Fruit fly (Drosophila melanogaster) whole organism, embryonic: ENCODE results near the gene CG32984.

ENCODE experiments used
- Abd-B ChIP-seq: fragments of 200-800 bp; sonication (Bioruptor generic); optimal IDR thresholded peaks from 2 replicates; lab custom pipeline; 2018; ENCODE audit warnings: missing biosample characterization, mild to moderate bottlenecking, missing genetic modification characterization, moderate library complexity
- Ada2b ChIP-seq: fragments of 200-800 bp; sonication (Bioruptor generic); IDR thresholded peaks from 2 replicates; pipeline ENCODE4 v1.3.6; 2022; ENCODE audit warnings: missing biosample characterization, missing genetic modification characterization
- Aef1 ChIP-seq: fragments of 200-800 bp; sonication (Bioruptor generic); IDR thresholded peaks from 3 replicates; pipeline ENCODE4 v1.3.6; 2022; ENCODE audit warnings: missing biosample characterization, missing genetic modification characterization
- Awh ChIP-seq: fragments of 200-800 bp; sonication (Bioruptor generic); IDR thresholded peaks from 2 replicates; pipeline ENCODE4, ENCODE4 v1.3.6; 2022; ENCODE audit warnings: missing biosample characterization, missing genetic modification characterization
- B-H1 ChIP-seq: fragments of 200-800 bp; sonication (Bioruptor generic); IDR thresholded peaks from 3 replicates; pipeline ENCODE4 v1.3.6; 2022; ENCODE audit warnings: missing biosample characterization, missing genetic modification characterization
- BEAF-32 ChIP-seq: fragments of 200-800 bp; sonication (Bioruptor generic); optimal IDR thresholded peaks from 3 replicates; lab custom pipeline; 2017; ENCODE audit warnings: missing biosample characterization, missing genetic modification characterization, mild to moderate bottlenecking, moderate library complexity, missing genetic modification reagents
- Bgb ChIP-seq: fragments of 200-800 bp; sonication (Bioruptor generic); IDR thresholded peaks from 2 replicates; pipeline ENCODE4 v1.3.6; 2022; ENCODE audit warnings: missing biosample characterization, missing genetic modification characterization; ENCODE audit not compliant: partially characterized antibody
- BtbVII ChIP-seq: fragments of 200-800 bp; sonication (Bioruptor generic); optimal IDR thresholded peaks from 3 replicates; lab custom pipeline; 2017; ENCODE audit warnings: missing biosample characterization, mild to moderate bottlenecking, missing genetic modification characterization
- CG10209 ChIP-seq: fragments of 200-800 bp; sonication (Bioruptor generic); optimal IDR thresholded peaks from 3 replicates; lab custom pipeline; 2017; ENCODE audit warnings: missing biosample characterization, mild to moderate bottlenecking, missing genetic modification characterization, missing genetic modification reagents
- CG10366 ChIP-seq: fragments of 200-800 bp; sonication (Bioruptor generic); IDR thresholded peaks from 2 replicates; pipeline ENCODE4 v1.3.6; 2022; ENCODE audit warnings: missing biosample characterization, missing genetic modification characterization
- CG10959 ChIP-seq: fragments of 200-800 bp; sonication (Bioruptor generic); IDR thresholded peaks from 2 replicates; pipeline ENCODE4 v1.3.6; 2022; ENCODE audit warnings: missing biosample characterization, missing genetic modification characterization
- CG11456 ChIP-seq: fragments of 200-800 bp; sonication (Bioruptor generic); IDR thresholded peaks from 3 replicates; pipeline ENCODE4 v1.3.6; 2022; ENCODE audit warnings: missing biosample characterization, missing genetic modification characterization
- CG11560 ChIP-seq: fragments of 200-800 bp; sonication (Bioruptor generic); IDR thresholded peaks from 3 replicates; pipeline ENCODE4 v1.3.6; 2022; ENCODE audit warnings: missing biosample characterization, missing genetic modification characterization
- CG12299 ChIP-seq: fragments of 200-800 bp; sonication (Bioruptor generic); optimal IDR thresholded peaks from 2 replicates; lab custom pipeline; 2018; ENCODE audit warnings: missing biosample characterization, mild to moderate bottlenecking, missing genetic modification characterization
- CG13296 ChIP-seq: fragments of 200-800 bp; sonication (Bioruptor generic); optimal IDR thresholded peaks from 3 replicates; lab custom pipeline; 2018; ENCODE audit warnings: missing biosample characterization, mild to moderate bottlenecking, missing genetic modification characterization
- CG13424 ChIP-seq: fragments of 200-800 bp; sonication (Bioruptor generic); optimal IDR thresholded peaks from 2 replicates; lab custom pipeline; 2019; ENCODE audit warnings: missing biosample characterization, mild to moderate bottlenecking, missing genetic modification characterization, moderate library complexity
- CG14667 ChIP-seq: fragments of 200-800 bp; sonication (Bioruptor generic); IDR thresholded peaks from 2 replicates; pipeline ENCODE4 v1.3.6; 2022; ENCODE audit warnings: missing biosample characterization, missing genetic modification characterization
- CG15269 ChIP-seq: fragments of 200-800 bp; sonication (Bioruptor generic); optimal IDR thresholded peaks from 2 replicates; lab custom pipeline; 2018; ENCODE audit warnings: missing biosample characterization, mild to moderate bottlenecking, missing genetic modification characterization, moderate library complexity
- CG1792 ChIP-seq: fragments of 200-800 bp; sonication (Bioruptor generic); optimal IDR thresholded peaks from 2 replicates; lab custom pipeline; 2016; ENCODE audit warnings: missing biosample characterization, missing genetic modification characterization
- CG2875 ChIP-seq: fragments of 200-800 bp; sonication (Bioruptor generic); optimal IDR thresholded peaks from 2 replicates; lab custom pipeline; 2017; ENCODE audit warnings: missing biosample characterization, mild to moderate bottlenecking, missing genetic modification characterization, missing genetic modification reagents
- CG31224 ChIP-seq: fragments of 200-800 bp; sonication (Bioruptor generic); IDR thresholded peaks from 2 replicates; pipeline ENCODE4 v1.3.6; 2022; ENCODE audit warnings: missing biosample characterization, missing genetic modification characterization
- CG31365 ChIP-seq: fragments of 200-800 bp; sonication (Bioruptor generic); optimal IDR thresholded peaks from 2 replicates; lab custom pipeline; 2018; ENCODE audit warnings: missing biosample characterization, mild to moderate bottlenecking, missing genetic modification characterization
- CG32772 ChIP-seq: fragments of 200-800 bp; sonication (Bioruptor generic); IDR thresholded peaks from 2 replicates; pipeline ENCODE4 v1.3.6; 2022; ENCODE audit warnings: missing biosample characterization, missing genetic modification characterization
- CG33213 ChIP-seq: fragments of 200-800 bp; sonication (Bioruptor generic); optimal IDR thresholded peaks from 3 replicates; lab custom pipeline; 2016; ENCODE audit warnings: missing biosample characterization, missing genetic modification characterization
- CG3407 ChIP-seq: fragments of 200-800 bp; sonication (Bioruptor generic); optimal IDR thresholded peaks from 2 replicates; lab custom pipeline; 2018; ENCODE audit warnings: missing biosample characterization, mild to moderate bottlenecking, missing genetic modification characterization
- CG7786 ChIP-seq: fragments of 200-800 bp; sonication (Bioruptor generic); optimal IDR thresholded peaks from 2 replicates; lab custom pipeline; 2016; ENCODE audit warnings: missing biosample characterization, missing genetic modification characterization
- CHES-1-like ChIP-seq: fragments of 200-800 bp; sonication (Bioruptor generic); optimal IDR thresholded peaks from 2 replicates; lab custom pipeline; 2016; ENCODE audit warnings: missing biosample characterization, missing genetic modification characterization
- CTCF ChIP-seq: fragments of 200-800 bp; sonication (Bioruptor generic); optimal IDR thresholded peaks from 2 replicates; lab custom pipeline; 2017; ENCODE audit warnings: missing biosample characterization, mild to moderate bottlenecking, missing genetic modification characterization, moderate library complexity
- Dbx ChIP-seq: fragments of 200-800 bp; sonication (Bioruptor generic); IDR thresholded peaks from 3 replicates; pipeline ENCODE4 v1.3.6; 2022; ENCODE audit warnings: missing biosample characterization, missing genetic modification characterization
- Drgx ChIP-seq: fragments of 200-800 bp; sonication (Bioruptor generic); IDR thresholded peaks from 2 replicates; pipeline ENCODE4 v1.3.6; 2022; ENCODE audit warnings: missing biosample characterization, missing genetic modification characterization
- E2f1 ChIP-seq: fragments of 200-800 bp; sonication (Bioruptor generic); IDR thresholded peaks from 2 replicates; pipeline ENCODE4 v1.3.6; 2022; ENCODE audit warnings: missing biosample characterization, missing genetic modification characterization
- Fer1 ChIP-seq: fragments of 200-800 bp; sonication (Bioruptor generic); optimal IDR thresholded peaks from 2 replicates; lab custom pipeline; 2017; ENCODE audit warnings: missing biosample characterization, mild to moderate bottlenecking, missing genetic modification characterization
- Gug ChIP-seq: fragments of 200-800 bp; sonication (Bioruptor generic); IDR thresholded peaks from 4 replicates; pipeline ENCODE4 v1.3.6; 2022; ENCODE audit warnings: missing biosample characterization, missing genetic modification characterization
- HHEX ChIP-seq: fragments of 200-800 bp; sonication (Bioruptor generic); optimal IDR thresholded peaks from 3 replicates; lab custom pipeline; 2017; ENCODE audit warnings: missing biosample characterization, mild to moderate bottlenecking, missing genetic modification characterization, missing genetic modification reagents
- Med ChIP-seq: fragments of 200-800 bp; sonication (Bioruptor generic); peaks from one replicate; lab custom pipeline; 2016; ENCODE audit warnings: missing biosample characterization, missing genetic modification characterization, mild to moderate bottlenecking, inconsistent platforms, moderate library complexity
- NfI ChIP-seq: fragments of 200-800 bp; sonication (Bioruptor generic); optimal IDR thresholded peaks from 3 replicates; lab custom pipeline; 2018; ENCODE audit warnings: missing biosample characterization, mild to moderate bottlenecking, missing genetic modification characterization, moderate library complexity
- Sox102F ChIP-seq: fragments of 200-800 bp; sonication (Bioruptor generic); optimal IDR thresholded peaks from 2 replicates; lab custom pipeline; 2018; ENCODE audit warnings: missing biosample characterization, mild to moderate bottlenecking, missing genetic modification characterization, moderate library complexity
- Usf ChIP-seq: fragments of 200-800 bp; sonication (Bioruptor generic); optimal IDR thresholded peaks from 2 replicates; lab custom pipeline; 2017; ENCODE audit warnings: missing genotype, missing biosample characterization, missing genetic modification characterization
- Xrp1 ChIP-seq: fragments of 200-800 bp; sonication (Bioruptor generic); IDR thresholded peaks from 2 replicates; pipeline ENCODE4 v1.3.6; 2022; ENCODE audit warnings: missing biosample characterization, missing genetic modification characterization
- ase ChIP-seq: fragments of 200-800 bp; sonication (Bioruptor generic); IDR thresholded peaks from 3 replicates; pipeline ENCODE4 v1.3.6; 2022; ENCODE audit warnings: missing biosample characterization, missing genetic modification characterization
- cwo ChIP-seq: fragments of 200-800 bp; sonication (Bioruptor generic); optimal IDR thresholded peaks from 3 replicates; lab custom pipeline; 2017; ENCODE audit warnings: missing biosample characterization, missing genetic modification characterization, mild to moderate bottlenecking, moderate library complexity, missing genetic modification reagents
- disco-r ChIP-seq: fragments of 200-800 bp; sonication (Bioruptor generic); optimal IDR thresholded peaks from 2 replicates; lab custom pipeline; 2016; ENCODE audit warnings: missing biosample characterization, missing genetic modification characterization
- dmrt11E ChIP-seq: fragments of 200-800 bp; sonication (Bioruptor generic); optimal IDR thresholded peaks from 3 replicates; lab custom pipeline; 2018; ENCODE audit warnings: missing biosample characterization, mild to moderate bottlenecking, missing genetic modification characterization, moderate library complexity
- psq ChIP-seq: fragments of 200-800 bp; sonication (Bioruptor generic); optimal IDR thresholded peaks from 2 replicates; lab custom pipeline; 2017; ENCODE audit warnings: missing biosample characterization, missing genetic modification characterization
- slbo ChIP-seq: fragments of 200-800 bp; sonication (Bioruptor generic); IDR thresholded peaks from 2 replicates; pipeline ENCODE4 v1.3.6; 2022; ENCODE audit warnings: missing biosample characterization, missing genetic modification characterization
- sob ChIP-seq: fragments of 200-800 bp; sonication (Bioruptor generic); IDR thresholded peaks from 2 replicates; pipeline ENCODE4 v1.3.6; 2022; ENCODE audit warnings: missing biosample characterization, missing genetic modification characterization
- ttk ChIP-seq: fragments of 200-800 bp; sonication (Bioruptor generic); IDR thresholded peaks from 2 replicates; pipeline ENCODE4 v2.1.2; 2022; ENCODE audit warnings: missing biosample characterization, missing genetic modification characterization
- vvl ChIP-seq: fragments of 200-800 bp; sonication (Bioruptor generic); IDR thresholded peaks from 2 replicates; pipeline ENCODE4 v1.3.6; 2022; ENCODE audit warnings: missing biosample characterization, missing genetic modification characterization
- z ChIP-seq: fragments of 200-800 bp; sonication (Bioruptor generic); IDR thresholded peaks from 3 replicates; pipeline ENCODE4 v1.3.6; 2022; ENCODE audit warnings: missing biosample characterization, missing genetic modification characterization

CG32984 gene

dm6 chr2L:8952194-8953037 lies 12.3 kb upstream of the CG32984 start (continued):
- TF ChIP-seq CG32772 (GFP tag; lab: Robert Waterston, UW) (peak; percentile 67), Awh (no peak), CG13296 (GFP tag; lab: Kevin White, UChicago) (peak; percentile 7), Med (GFP tag; lab: Kevin White, UChicago) (peak; percentile 93), ttk (peak; percentile 49), vvl (GFP tag; lab: Robert Waterston, UW) (peak; percentile 58), Bgb (GFP tag; lab: Robert Waterston, UW) (peak; percentile 81), CHES-1-like (peak; percentile 17), Sox102F (peak; percentile 24), CG31224 (GFP tag; lab: Robert Waterston, UW) (0 out of 2 replicates have a peak, but pooled peaks have one; percentile 36), B-H1 (GFP tag; lab: Robert Waterston, UW) (peak; percentile 33; the same call in 1 of the 3 replicates), CG1792 (GFP tag; lab: Kevin White, UChicago) (no peak), disco-r (no peak), dmrt11E (tag; lab: Kevin White, UChicago) (peak; percentile 6), Drgx (GFP tag; lab: Robert Waterston, UW) (peak; percentile 77), E2f1 (peak; percentile 34; the same call in 1 of the 2 replicates), z (no peak), CG3407 (no peak), ase (GFP tag; lab: Robert Waterston, UW) (peak; percentile 46; the same call in 1 of the 3 replicates), Gug (GFP tag; lab: Robert Waterston, UW) (peak; percentile 46; the same call in 2 of the 4 replicates), CG31365 (no peak), CG10366 (GFP tag; lab: Robert Waterston, UW) (peak; percentile 31), sob (GFP tag; lab: Robert Waterston, UW) (peak; percentile 36; the same call in 1 of the 2 replicates), CG11456 (no peak), Aef1 (GFP tag; lab: Robert Waterston, UW) (peak; percentile 44; the same call in 2 of the 3 replicates), CG7786 (peak; percentile 68), CG2875 (GFP tag; lab: Kevin White, UChicago) (peak; percentile 33), cwo (GFP tag; lab: Kevin White, UChicago) (peak; percentile 61), HHEX (GFP tag; lab: Kevin White, UChicago) (peak; percentile 52), slbo (GFP tag; lab: Robert Waterston, UW) (peak; percentile 71), CG15269 (tag; lab: Kevin White, UChicago) (peak; percentile 39), CG14667 (no peak), Ada2b (GFP tag; lab: Robert Waterston, UW) (peak; percentile 27; the same call in 1 of the 2 replicates), Usf (GFP tag; lab: Kevin White, UChicago) (no peak), CG10209 (GFP tag; lab: Kevin White, UChicago) (peak; percentile 14), CG10959 (no peak), Abd-B (no peak), BEAF-32 (GFP tag; lab: Kevin White, UChicago) (peak; percentile 11), Dbx (GFP tag; lab: Robert Waterston, UW) (peak; percentile 41; the same call in 1 of the 3 replicates), CG11560 (tag; lab: Robert Waterston, UW) (no peak), CG13424 (peak; percentile 1), CG12299 (tag; lab: Kevin White, UChicago) (no peak), CTCF (GFP tag; lab: Kevin White, UChicago) (peak; percentile 76), Xrp1 (GFP tag; lab: Robert Waterston, UW) (peak; percentile 61; the same call in 1 of the 2 replicates), CG33213 (GFP tag; lab: Kevin White, UChicago) (peak; percentile 51), NfI (GFP tag; lab: Kevin White, UChicago) (peak; percentile 15), BtbVII (GFP tag; lab: Kevin White, UChicago) (peak; percentile 11), psq (GFP tag; lab: Kevin White, UChicago) (no peak), Fer1 (GFP tag; lab: Kevin White, UChicago) (peak; percentile 33)
